Worm (Caenorhabditis elegans) whole organism, L3 larva: ENCODE results near the gene col-81.

Experiments
- R02D3.7 ChIP-seq: fragments of 150-350 bp; optimal IDR thresholded peaks from 2 replicates; lab custom pipeline; 2014; ENCODE audit warnings: missing biosample characterization, missing genetic modification characterization
- ceh-82 ChIP-seq: fragments of 150-350 bp; optimal IDR thresholded peaks from 2 replicates; lab custom pipeline; 2014; ENCODE audit warnings: missing biosample characterization, missing genetic modification characterization
- nfya-1 ChIP-seq: sonication (generic microtip); optimal IDR thresholded peaks from 2 replicates; lab custom pipeline; 2017; ENCODE audit warnings: missing genetic modification characterization, mild to moderate bottlenecking, missing compliant biosample characterization, antibody characterized with exemption, moderate library complexity; ENCODE audit not compliant: insufficient read depth
- nhr-237 ChIP-seq: fragments of 150-350 bp; optimal IDR thresholded peaks from 2 replicates; lab custom pipeline; 2014; ENCODE audit warnings: missing biosample characterization, missing genetic modification characterization
- snpc-4 ChIP-seq: fragments of 150-350 bp; optimal IDR thresholded peaks from 2 replicates; lab custom pipeline; 2014; ENCODE audit warnings: missing biosample characterization, missing genetic modification characterization
- unc-62 ChIP-seq: fragments of 150-350 bp; sonication (generic microtip); optimal IDR thresholded peaks from 4 replicates; lab custom pipeline; 2014; ENCODE audit warnings: missing biosample characterization, missing genetic modification reagents, missing genetic modification characterization

DNA sequence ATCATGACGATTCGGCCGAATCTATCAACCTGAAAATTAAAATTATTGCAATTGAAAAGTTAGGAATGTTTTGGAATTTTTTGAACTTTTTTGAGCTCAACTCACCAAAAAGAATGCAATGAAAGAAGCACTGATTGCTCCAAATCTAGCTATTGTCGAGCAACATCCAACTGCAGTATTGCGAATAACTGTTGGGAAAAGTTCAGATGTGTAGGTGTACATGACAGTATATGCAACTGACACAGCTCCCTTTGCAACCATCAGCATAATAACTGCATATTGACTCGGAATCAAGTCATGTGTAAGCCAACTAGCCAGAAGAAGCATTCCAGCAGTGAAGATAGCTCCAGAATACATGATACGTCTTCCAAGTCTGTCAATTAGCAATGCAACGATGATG, 39.0 kb upstream of the col-81 start:
- TF ChIP-seq unc-62 (no peak), snpc-4 (tag; lab: Kevin White, UChicago) (no peak), R02D3.7 (tag; lab: Kevin White, UChicago) (no peak), nhr-237 (tag; lab: Kevin White, UChicago) (no peak), ceh-82 (tag; lab: Kevin White, UChicago) (no peak), nfya-1 (tag; lab: Kevin White, UChicago) (no peak)
